Worm (Caenorhabditis elegans) whole organism, young adult: Measurements from ENCODE around the gene eif-1.

Experiments
- F22D6.2 ChIP-seq: sonication (generic microtip); optimal IDR thresholded peaks from 2 replicates; lab custom pipeline; 2016; ENCODE audit warnings: mild to moderate bottlenecking, missing genetic modification characterization, missing compliant biosample characterization
- K11D2.4 ChIP-seq: fragments of 200-800 bp; sonication (Bioruptor generic); IDR thresholded peaks from 2 replicates; pipeline ENCODE4 v1.3.6; 2022; ENCODE audit warnings: missing genetic modification reagents, missing genetic modification characterization, missing compliant biosample characterization
- ama-1 ChIP-seq, 3 experiments: fragments of 150-350 bp in 1 of 3; sonication (generic microtip) in 2 of 3; optimal IDR thresholded peaks; 2 replicates each; lab custom pipeline; 2014 to 2018; ENCODE audit warnings: missing biosample characterization in 2 of 3, missing genetic modification characterization in 2 of 3, missing genetic modification reagents in 2 of 3
- ceh-40 ChIP-seq: fragments of 200-800 bp; sonication (Bioruptor generic); IDR thresholded peaks from 2 replicates; pipeline ENCODE4 v1.3.6; 2022; ENCODE audit warnings: missing genetic modification characterization, missing compliant biosample characterization
- ceh-79 ChIP-seq: sonication (generic microtip); optimal IDR thresholded peaks from 2 replicates; lab custom pipeline; 2017; ENCODE audit warnings: mild to moderate bottlenecking, missing genetic modification characterization, missing compliant biosample characterization
- efl-1 ChIP-seq: fragments of 150-350 bp; optimal IDR thresholded peaks from 2 replicates; lab custom pipeline; 2014; ENCODE audit warnings: missing biosample characterization, missing genetic modification reagents, missing genetic modification characterization
- gei-17 ChIP-seq: fragments of 200-800 bp; sonication (Bioruptor generic); optimal IDR thresholded peaks from 2 replicates; lab custom pipeline; 2018; ENCODE audit warnings: mild to moderate bottlenecking, missing genetic modification characterization, missing compliant biosample characterization
- nhr-120 ChIP-seq: fragments of 200-800 bp; sonication (Bioruptor generic); IDR thresholded peaks from 2 replicates; pipeline ENCODE4 v1.3.6; 2022; ENCODE audit warnings: missing genetic modification characterization, missing compliant biosample characterization
- sdz-38 ChIP-seq: sonication (generic microtip); optimal IDR thresholded peaks from 2 replicates; lab custom pipeline; 2016; ENCODE audit warnings: missing genotype, missing genetic modification characterization, missing compliant biosample characterization
- sea-2 ChIP-seq: fragments of 200-800 bp; sonication (Bioruptor generic); IDR thresholded peaks from 2 replicates; pipeline ENCODE4 v1.3.6; 2022; ENCODE audit warnings: missing genetic modification characterization, missing compliant biosample characterization
- sptf-2 ChIP-seq: fragments of 200-800 bp; sonication (Bioruptor generic); optimal IDR thresholded peaks from 2 replicates; lab custom pipeline; 2018; ENCODE audit warnings: mild to moderate bottlenecking, missing genetic modification characterization, missing compliant biosample characterization
- unc-62 ChIP-seq: fragments of 150-350 bp; optimal IDR thresholded peaks from 2 replicates; lab custom pipeline; 2014; ENCODE audit warnings: missing biosample characterization, missing genetic modification reagents, missing genetic modification characterization
- xnd-1 ChIP-seq: sonication (generic microtip); optimal IDR thresholded peaks from 2 replicates; lab custom pipeline; 2016; ENCODE audit warnings: missing genotype, missing genetic modification reagents, missing genetic modification characterization, missing compliant biosample characterization

- TF ChIP-seq nhr-120 (GFP tag; lab: Robert Waterston, UW) = no peak
- TF ChIP-seq sptf-2 (GFP tag; lab: Kevin White, UChicago) = no peak
- TF ChIP-seq ama-1 (optimal IDR thresholded peaks at IDR 0.05; lab: Kevin White, UChicago) = no peak
- no peak for TF ChIP-seq ama-1 (GFP tag; optimal IDR thresholded peaks at IDR 0.05; lab: Kevin White, UChicago)
- TF ChIP-seq ceh-79 (tag; lab: Kevin White, UChicago) = no peak
- no peak for TF ChIP-seq gei-17 (GFP tag; lab: Kevin White, UChicago)
- TF ChIP-seq sea-2 (GFP tag; lab: Robert Waterston, UW) = no peak
- no peak for TF ChIP-seq xnd-1 (tag; lab: Kevin White, UChicago)
- no peak for TF ChIP-seq sdz-38 (tag; lab: Kevin White, UChicago)
- TF ChIP-seq F22D6.2 (tag; lab: Kevin White, UChicago) = no peak
- TF ChIP-seq ceh-40 (GFP tag; lab: Robert Waterston, UW) = no peak
- no peak for TF ChIP-seq K11D2.4 (GFP tag; lab: Robert Waterston, UW)
- TF ChIP-seq unc-62 = no peak
- TF ChIP-seq efl-1 (GFP tag; lab: Kevin White, UChicago) = no peak
Observed at ce11 chrII:5016144-5016543, 22.8 kb upstream of the eif-1 start.
